Fruit fly (Drosophila melanogaster) whole organism, embryonic: ENCODE results near the gene erm.
A peak's percentile ranks its signal among the peaks of the same experiment; 100 is the strongest.

Experiments
- Asciz ChIP-seq: fragments of 200-800 bp; sonication (Bioruptor generic); optimal IDR thresholded peaks from 2 replicates; lab custom pipeline; 2017; ENCODE audit warnings: missing biosample characterization, mild to moderate bottlenecking, missing genetic modification characterization, missing genetic modification reagents
- Atf3 ChIP-seq: fragments of 200-800 bp; sonication (Bioruptor generic); optimal IDR thresholded peaks from 3 replicates; lab custom pipeline; 2016; ENCODE audit warnings: missing biosample characterization, missing genetic modification characterization
- CG10462 ChIP-seq: fragments of 200-800 bp; sonication (Bioruptor generic); optimal IDR thresholded peaks from 2 replicates; lab custom pipeline; 2016; ENCODE audit warnings: missing biosample characterization, missing genetic modification characterization
- CG10979 ChIP-seq: fragments of 200-800 bp; sonication (Bioruptor generic); optimal IDR thresholded peaks from 2 replicates; lab custom pipeline; 2018; ENCODE audit warnings: missing biosample characterization, mild to moderate bottlenecking, missing genetic modification characterization, moderate library complexity
- CG11456 ChIP-seq: fragments of 200-800 bp; sonication (Bioruptor generic); IDR thresholded peaks from 3 replicates; pipeline ENCODE4 v1.3.6; 2022; ENCODE audit warnings: missing biosample characterization, missing genetic modification characterization
- CG12744 ChIP-seq: fragments of 200-800 bp; sonication (Bioruptor generic); optimal IDR thresholded peaks from 2 replicates; lab custom pipeline; 2016; ENCODE audit warnings: missing biosample characterization, missing genetic modification characterization
- CG13894 ChIP-seq: fragments of 200-800 bp; sonication (Bioruptor generic); optimal IDR thresholded peaks from 3 replicates; lab custom pipeline; 2018; ENCODE audit warnings: missing biosample characterization, mild to moderate bottlenecking, missing genetic modification characterization, moderate library complexity
- CG15269 ChIP-seq: fragments of 200-800 bp; sonication (Bioruptor generic); optimal IDR thresholded peaks from 2 replicates; lab custom pipeline; 2018; ENCODE audit warnings: missing biosample characterization, mild to moderate bottlenecking, missing genetic modification characterization, moderate library complexity
- CG17802 ChIP-seq: fragments of 200-800 bp; sonication (Bioruptor generic); optimal IDR thresholded peaks from 2 replicates; lab custom pipeline; 2018; ENCODE audit warnings: missing biosample characterization, mild to moderate bottlenecking, missing genetic modification characterization, moderate library complexity
- CG1792 ChIP-seq: fragments of 200-800 bp; sonication (Bioruptor generic); optimal IDR thresholded peaks from 2 replicates; lab custom pipeline; 2016; ENCODE audit warnings: missing biosample characterization, missing genetic modification characterization
- CG1832 ChIP-seq: fragments of 200-800 bp; sonication (Bioruptor generic); optimal IDR thresholded peaks from 2 replicates; lab custom pipeline; 2017; ENCODE audit warnings: missing biosample characterization, mild to moderate bottlenecking, missing genetic modification characterization, inconsistent platforms
- CG18476 ChIP-seq: fragments of 200-800 bp; sonication (Bioruptor generic); optimal IDR thresholded peaks from 2 replicates; lab custom pipeline; 2016; ENCODE audit warnings: missing biosample characterization, mild to moderate bottlenecking, missing genetic modification characterization
- CG2712 ChIP-seq: fragments of 200-800 bp; optimal IDR thresholded peaks from 3 replicates; lab custom pipeline; 2019; ENCODE audit warnings: missing biosample characterization, mild to moderate bottlenecking, missing genetic modification characterization, moderate library complexity
- CG33213 ChIP-seq: fragments of 200-800 bp; sonication (Bioruptor generic); optimal IDR thresholded peaks from 3 replicates; lab custom pipeline; 2016; ENCODE audit warnings: missing biosample characterization, missing genetic modification characterization
- CG34422 ChIP-seq: fragments of 200-800 bp; sonication (Bioruptor generic); IDR thresholded peaks from 3 replicates; pipeline ENCODE4 v1.3.6; 2022; ENCODE audit warnings: missing biosample characterization, missing genetic modification characterization
- CG4424 ChIP-seq: fragments of 200-800 bp; sonication (Bioruptor generic); optimal IDR thresholded peaks from 3 replicates; lab custom pipeline; 2016; ENCODE audit warnings: missing biosample characterization, missing genetic modification characterization
- CG6254 ChIP-seq: fragments of 200-800 bp; sonication (Bioruptor generic); optimal IDR thresholded peaks from 3 replicates; lab custom pipeline; 2017; ENCODE audit warnings: mild to moderate bottlenecking, missing biosample characterization, missing genetic modification reagents, missing genetic modification characterization
- CG6813 ChIP-seq: fragments of 200-800 bp; sonication (Bioruptor generic); optimal IDR thresholded peaks from 2 replicates; lab custom pipeline; 2017; ENCODE audit warnings: missing biosample characterization, missing genetic modification characterization, mild to moderate bottlenecking, moderate library complexity, missing genetic modification reagents
- CG7271 ChIP-seq: fragments of 200-800 bp; sonication (Bioruptor generic); optimal IDR thresholded peaks from 2 replicates; lab custom pipeline; 2018; ENCODE audit warnings: missing biosample characterization, mild to moderate bottlenecking, missing genetic modification characterization, moderate library complexity
- CG8290 ChIP-seq, 3 experiments: fragments of 200-800 bp; sonication (Bioruptor generic); optimal IDR thresholded peaks; 2 replicates each; lab custom pipeline; 2016 to 2019; ENCODE audit warnings: missing biosample characterization in 3 of 3, missing genetic modification characterization in 3 of 3, mild to moderate bottlenecking in 2 of 3, moderate library complexity in 1 of 3
- D19A ChIP-seq: fragments of 200-800 bp; optimal IDR thresholded peaks from 3 replicates; lab custom pipeline; 2019; ENCODE audit warnings: missing biosample characterization, mild to moderate bottlenecking, missing genetic modification characterization, moderate library complexity
- Hr3 ChIP-seq: fragments of 200-800 bp; sonication (Bioruptor generic); optimal IDR thresholded peaks from 3 replicates; lab custom pipeline; 2016; ENCODE audit warnings: missing biosample characterization, missing genetic modification characterization
- Hr51 ChIP-seq, 2 experiments: fragments of 200-800 bp; sonication (Bioruptor generic); optimal IDR thresholded peaks; 2 replicates in 1 of 2; 3 replicates in 1 of 2; lab custom pipeline; 2016 to 2018; ENCODE audit warnings: missing biosample characterization in 2 of 2, missing genetic modification characterization in 2 of 2, mild to moderate bottlenecking in 1 of 2, moderate library complexity in 1 of 2
- Kr ChIP-seq: fragments of 200-800 bp; sonication (Bioruptor generic); optimal IDR thresholded peaks from 2 replicates; lab custom pipeline; 2017; ENCODE audit warnings: missing biosample characterization, mild to moderate bottlenecking, missing genetic modification characterization
- Lpt ChIP-seq: fragments of >200 bp; optimal IDR thresholded peaks from 2 replicates; lab custom pipeline; 2018; ENCODE audit warnings: missing biosample characterization, missing genetic modification characterization
- NFAT ChIP-seq: fragments of 200-800 bp; sonication (Bioruptor generic); IDR thresholded peaks from 2 replicates; pipeline ENCODE4 v1.3.6; 2022; ENCODE audit warnings: missing biosample characterization, missing genetic modification characterization
- Sry-δ ChIP-seq: fragments of 200-800 bp; sonication (Bioruptor generic); optimal IDR thresholded peaks from 2 replicates; lab custom pipeline; 2016; ENCODE audit warnings: missing biosample characterization, missing genetic modification characterization
- Ssrp ChIP-seq: fragments of 200-800 bp; sonication (Bioruptor generic); optimal IDR thresholded peaks from 2 replicates; lab custom pipeline; 2018; ENCODE audit warnings: missing biosample characterization, mild to moderate bottlenecking, missing genetic modification characterization, moderate library complexity
- Usf ChIP-seq: fragments of 200-800 bp; sonication (Bioruptor generic); optimal IDR thresholded peaks from 2 replicates; lab custom pipeline; 2017; ENCODE audit warnings: missing genotype, missing biosample characterization, missing genetic modification characterization
- Xbp1 ChIP-seq: fragments of 200-800 bp; sonication (Bioruptor generic); optimal IDR thresholded peaks from 3 replicates; lab custom pipeline; 2016; ENCODE audit warnings: missing biosample characterization, mild to moderate bottlenecking, missing genetic modification characterization
- ara ChIP-seq: fragments of 200-800 bp; sonication (Bioruptor generic); IDR thresholded peaks from 2 replicates; pipeline ENCODE4 v1.3.6; 2022; ENCODE audit warnings: missing biosample characterization, missing genetic modification characterization
- cad ChIP-seq: fragments of >200 bp; optimal IDR thresholded peaks from 2 replicates; lab custom pipeline; 2017; ENCODE audit warnings: missing biosample characterization, missing genetic modification characterization
- chn ChIP-seq: fragments of 200-800 bp; sonication (Bioruptor generic); optimal IDR thresholded peaks from 2 replicates; lab custom pipeline; 2016; ENCODE audit warnings: missing biosample characterization, missing genetic modification characterization
- croc ChIP-seq: fragments of 200-800 bp; sonication (Bioruptor generic); conservative IDR thresholded peaks from 3 replicates; pipeline ENCODE4 v1.3.6; 2022; ENCODE audit warnings: missing biosample characterization, missing genetic modification characterization
- fru ChIP-seq: fragments of >200 bp; optimal IDR thresholded peaks from 2 replicates; lab custom pipeline; 2017
- gcm ChIP-seq: fragments of 200-800 bp; sonication (Bioruptor generic); optimal IDR thresholded peaks from 2 replicates; lab custom pipeline; 2019; ENCODE audit warnings: missing biosample characterization, mild to moderate bottlenecking, missing genetic modification characterization, moderate library complexity
- gem ChIP-seq: fragments of 200-800 bp; sonication (Bioruptor generic); optimal IDR thresholded peaks from 2 replicates; lab custom pipeline; 2019; ENCODE audit warnings: missing biosample characterization, mild to moderate bottlenecking, missing genetic modification characterization, moderate library complexity
- gsb-n ChIP-seq: fragments of 200-800 bp; sonication (Bioruptor generic); optimal IDR thresholded peaks from 3 replicates; lab custom pipeline; 2018; ENCODE audit warnings: missing biosample characterization, mild to moderate bottlenecking, missing genetic modification characterization
- hkb ChIP-seq, 2 experiments: fragments of 200-800 bp in 1 of 2; fragments of >200 bp in 1 of 2; sonication (Bioruptor generic) in 1 of 2; IDR thresholded peaks in 1 of 2; optimal IDR thresholded peaks in 1 of 2; 2 replicates each; pipeline versions ENCODE4 v1.3.6 to Lab custom; 2017 to 2022; ENCODE audit warnings: missing biosample characterization in 1 of 2, missing genetic modification characterization in 1 of 2
- kni ChIP-seq: fragments of 200-800 bp; sonication (Bioruptor generic); optimal IDR thresholded peaks from 3 replicates; lab custom pipeline; 2017; ENCODE audit warnings: mild to moderate bottlenecking, missing biosample characterization, missing genetic modification reagents, missing genetic modification characterization
- otp ChIP-seq: fragments of 200-800 bp; sonication (Bioruptor generic); IDR thresholded peaks from 3 replicates; pipeline ENCODE4, ENCODE4 v1.3.6; 2022; ENCODE audit warnings: missing biosample characterization, missing genetic modification characterization
- row ChIP-seq: fragments of 200-800 bp; sonication (Bioruptor generic); IDR thresholded peaks from 3 replicates; pipeline ENCODE4 v1.3.6; 2022; ENCODE audit warnings: missing biosample characterization, missing genetic modification characterization
- scrt ChIP-seq: fragments of 200-800 bp; sonication (Bioruptor generic); optimal IDR thresholded peaks from 2 replicates; lab custom pipeline; 2018; ENCODE audit warnings: missing biosample characterization, mild to moderate bottlenecking, missing genetic modification characterization, moderate library complexity
- sd ChIP-seq: fragments of 200-800 bp; sonication (Bioruptor generic); optimal IDR thresholded peaks from 3 replicates; lab custom pipeline; 2018; ENCODE audit warnings: missing biosample characterization, mild to moderate bottlenecking, missing genetic modification characterization, moderate library complexity
- slbo ChIP-seq: fragments of 200-800 bp; sonication (Bioruptor generic); IDR thresholded peaks from 2 replicates; pipeline ENCODE4 v1.3.6; 2022; ENCODE audit warnings: missing biosample characterization, missing genetic modification characterization
- slp2 ChIP-seq: fragments of 200-800 bp; sonication (Bioruptor generic); optimal IDR thresholded peaks from 2 replicates; lab custom pipeline; 2016; ENCODE audit warnings: missing biosample characterization, missing genetic modification characterization
- tap ChIP-seq: fragments of 200-800 bp; optimal IDR thresholded peaks from 3 replicates; lab custom pipeline; 2019; ENCODE audit warnings: missing biosample characterization, mild to moderate bottlenecking, missing genetic modification characterization, moderate library complexity
- wor ChIP-seq: fragments of 200-800 bp; sonication (Bioruptor generic); IDR thresholded peaks from 2 replicates; pipeline ENCODE4 v1.3.6; 2022; ENCODE audit warnings: missing biosample characterization, missing genetic modification characterization

The erm gene

dm6 chr2L:1925917-1926864, 44.0 kb downstream of the erm start (continued):
- TF ChIP-seq CG8290 (GFP tag; optimal IDR thresholded peaks at IDR 0.05; lab: Kevin White, UChicago), result no peak
- TF ChIP-seq CG8290 (tag; optimal IDR thresholded peaks at IDR 0.05; lab: Kevin White, UChicago), result no peak
- no peak; the same call in 2 of the 3 replicates for TF ChIP-seq croc (GFP tag; lab: Robert Waterston, UW)
- peak; percentile 18 for TF ChIP-seq kni (GFP tag; lab: Kevin White, UChicago)
- TF ChIP-seq slp2 (GFP tag; lab: Kevin White, UChicago), result no peak
- peak in 1 of 2 experiments; percentile 9 for TF ChIP-seq Hr51 (GFP tag; optimal IDR thresholded peaks at IDR 0.05; lab: Kevin White, UChicago)
- peak; percentile 49; the same call in 2 of the 3 replicates for TF ChIP-seq row (GFP tag; lab: Robert Waterston, UW)
- peak; percentile 40 for TF ChIP-seq CG10979 (tag; lab: Kevin White, UChicago)
- no peak for TF ChIP-seq Sry-δ (GFP tag; lab: Kevin White, UChicago)
- TF ChIP-seq CG13894 (tag; lab: Kevin White, UChicago), result no peak
- peak; percentile 4 for TF ChIP-seq Asciz (GFP tag; lab: Kevin White, UChicago)
- no peak for TF ChIP-seq Usf (GFP tag; lab: Kevin White, UChicago)
- TF ChIP-seq otp (GFP tag; lab: Robert Waterston, UW), result no peak
- no peak for TF ChIP-seq CG33213 (GFP tag; lab: Kevin White, UChicago)
- TF ChIP-seq CG18476 (GFP tag; lab: Kevin White, UChicago), result no peak
- TF ChIP-seq CG10462 (GFP tag; lab: Kevin White, UChicago), result no peak
- no peak for TF ChIP-seq Atf3 (GFP tag; lab: Kevin White, UChicago)
- no peak for TF ChIP-seq D19A (tag; lab: Kevin White, UChicago)
- 0 out of 3 replicates have a peak, but pooled peaks have one; percentile 28 for TF ChIP-seq CG34422 (GFP tag; lab: Robert Waterston, UW)
- no peak for TF ChIP-seq tap (tag; lab: Kevin White, UChicago)
- no peak for TF ChIP-seq hkb (optimal IDR thresholded peaks at IDR 0.05; lab: Kevin White, UChicago)
- no peak for TF ChIP-seq hkb (GFP tag; IDR thresholded peaks at IDR 0.05; lab: Robert Waterston, UW)
- no peak for TF ChIP-seq cad (GFP tag; lab: Kevin White, UChicago)
- no peak for TF ChIP-seq gsb-n (tag; lab: Kevin White, UChicago)
- TF ChIP-seq gcm (GFP tag; lab: Kevin White, UChicago), result peak; percentile 62
- TF ChIP-seq fru (lab: Kevin White, UChicago), result no peak
- no peak for TF ChIP-seq scrt (GFP tag; lab: Kevin White, UChicago)
- no peak for TF ChIP-seq Xbp1 (GFP tag; lab: Kevin White, UChicago)
- peak; percentile 17; the same call in 1 of the 2 replicates for TF ChIP-seq slbo (GFP tag; lab: Robert Waterston, UW)
- peak; percentile 3 for TF ChIP-seq CG15269 (tag; lab: Kevin White, UChicago)
- TF ChIP-seq CG7271 (tag; lab: Kevin White, UChicago), result no peak
- TF ChIP-seq sd (tag; lab: Kevin White, UChicago), result peak; percentile 18
- TF ChIP-seq CG1792, result no peak
- no peak for TF ChIP-seq wor (GFP tag; lab: Robert Waterston, UW)
- TF ChIP-seq CG11456 (GFP tag; lab: Robert Waterston, UW), result no peak
- TF ChIP-seq Kr (GFP tag; lab: Kevin White, UChicago), result no peak
- TF ChIP-seq NFAT (GFP tag; lab: Robert Waterston, UW), result no peak
- TF ChIP-seq Hr3, result peak; percentile 9
- TF ChIP-seq CG6813, result no peak
- no peak for TF ChIP-seq chn (GFP tag; lab: Kevin White, UChicago)
- TF ChIP-seq CG12744 (GFP tag; lab: Kevin White, UChicago), result no peak
- TF ChIP-seq Lpt (GFP tag; lab: Kevin White, UChicago), result no peak
- TF ChIP-seq gem, result peak; percentile 48
- peak; percentile 7 for TF ChIP-seq Ssrp (tag; lab: Kevin White, UChicago)
- no peak for TF ChIP-seq ara (GFP tag; lab: Robert Waterston, UW)
- TF ChIP-seq CG4424 (GFP tag; lab: Kevin White, UChicago), result peak; percentile 55
- TF ChIP-seq CG2712 (tag; lab: Kevin White, UChicago), result peak; percentile 56
- TF ChIP-seq CG1832 (GFP tag; lab: Kevin White, UChicago), result no peak
- TF ChIP-seq CG6254 (GFP tag; lab: Kevin White, UChicago), result no peak
- TF ChIP-seq CG17802 (tag; lab: Kevin White, UChicago), result no peak
